In the genomic region with DNA sequence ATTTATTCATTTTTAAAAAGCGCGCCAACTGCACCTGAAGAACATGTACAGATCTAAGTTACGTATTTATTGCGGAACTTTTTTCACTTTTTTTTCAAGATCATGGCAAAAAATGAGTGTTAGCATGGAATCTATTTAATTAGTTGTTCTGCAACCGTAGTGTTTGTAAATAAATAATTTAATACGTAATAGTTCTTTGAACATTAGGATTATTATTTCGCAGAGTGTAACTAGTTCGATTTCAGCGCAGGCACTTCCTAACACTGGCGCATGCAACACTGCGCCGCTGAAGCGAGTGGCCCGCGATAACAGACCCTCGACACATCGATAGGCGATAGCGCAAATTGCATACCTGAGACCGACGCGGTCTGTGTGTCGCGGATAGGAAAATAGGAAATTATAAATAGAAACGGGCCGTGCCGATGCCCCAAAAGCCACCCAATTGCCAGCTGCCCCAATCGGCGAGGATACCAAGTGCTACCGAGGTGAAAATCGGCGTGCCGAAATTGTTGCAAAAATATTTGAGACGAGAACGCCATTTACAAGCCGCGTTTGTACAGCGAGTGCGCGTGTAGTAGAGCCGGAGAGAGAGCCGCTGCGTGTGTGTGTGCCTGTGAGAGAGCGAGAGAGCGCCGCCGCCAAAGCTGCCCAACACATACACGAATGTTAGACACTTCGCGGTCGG, we compare ENCODE assay signal across 1 fruit fly cellular context.
TF ChIP-seq lines count a peak whose summit lies in the region.

A gene (plus strand): TSS at position 320 of the 685 bp plus-strand sequence.

TF ChIP-seq in whole organism, embryonic, 481 proteins besides CTCF, POLR2A, EP300 and RAD21 (continued from another document):
- peak; percentile 74 for TF ChIP-seq nmo (GFP tag; optimal IDR thresholded peaks at IDR 0.05; lab: Kevin White, UChicago)
- TF ChIP-seq YL-1 (GFP tag; optimal IDR thresholded peaks at IDR 0.05; lab: Kevin White, UChicago) = peak; percentile 55
- TF ChIP-seq abd-A (tag; optimal IDR thresholded peaks at IDR 0.05; lab: Kevin White, UChicago) = no peak
- TF ChIP-seq CG4404 (GFP tag; IDR thresholded peaks at IDR 0.05; lab: Robert Waterston, UW) = peak; percentile 27; the same call in 1 of the 2 replicates
- TF ChIP-seq CG12071 (GFP tag; optimal IDR thresholded peaks at IDR 0.05; lab: Kevin White, UChicago) = peak; percentile 7
- no peak for TF ChIP-seq usp (GFP tag; optimal IDR thresholded peaks at IDR 0.05; lab: Kevin White, UChicago)
- peak; percentile 61 for TF ChIP-seq Aef1 (GFP tag; IDR thresholded peaks at IDR 0.05; lab: Robert Waterston, UW)
- TF ChIP-seq grau (tag; optimal IDR thresholded peaks at IDR 0.05; lab: Kevin White, UChicago) = peak; percentile 61
- TF ChIP-seq HLHmδ (GFP tag; optimal IDR thresholded peaks at IDR 0.05; lab: Kevin White, UChicago) = peak; percentile 89
- TF ChIP-seq Ada2b (GFP tag; IDR thresholded peaks at IDR 0.05; lab: Robert Waterston, UW) = peak; percentile 55
- TF ChIP-seq lmd (GFP tag; IDR thresholded peaks at IDR 0.05; lab: Robert Waterston, UW) = peak; percentile 44; the same call in 1 of the 2 replicates
- peak; percentile 82 for TF ChIP-seq lab (GFP tag; optimal IDR thresholded peaks at IDR 0.05; lab: Kevin White, UChicago)
- TF ChIP-seq CG15073 (GFP tag; optimal IDR thresholded peaks at IDR 0.05; lab: Kevin White, UChicago) = no peak
- peak; percentile 80 for TF ChIP-seq amos (GFP tag; IDR thresholded peaks at IDR 0.05; lab: Robert Waterston, UW; ENCODE audit: partially characterized antibody)
- TF ChIP-seq ham (GFP tag; IDR thresholded peaks at IDR 0.05; lab: Robert Waterston, UW) = no peak
- TF ChIP-seq CG18011 (GFP tag; optimal IDR thresholded peaks at IDR 0.05; lab: Kevin White, UChicago) = peak; percentile 43
- no peak for TF ChIP-seq z (GFP tag; IDR thresholded peaks at IDR 0.05; lab: Robert Waterston, UW)
- no peak for TF ChIP-seq CG4707 (GFP tag; optimal IDR thresholded peaks at IDR 0.05; lab: Kevin White, UChicago)
- TF ChIP-seq Mrtf (GFP tag; IDR thresholded peaks at IDR 0.05; lab: Robert Waterston, UW) = no peak
- TF ChIP-seq BtbVII (GFP tag; optimal IDR thresholded peaks at IDR 0.05; lab: Kevin White, UChicago) = peak; percentile 27
- peak; percentile 36 for TF ChIP-seq ash1 (GFP tag; optimal IDR thresholded peaks at IDR 0.05; lab: Kevin White, UChicago)
- TF ChIP-seq run (tag; optimal IDR thresholded peaks at IDR 0.05; lab: Kevin White, UChicago) = no peak
- peak; percentile 78 for TF ChIP-seq B-H2 (GFP tag; optimal IDR thresholded peaks at IDR 0.05; lab: Kevin White, UChicago)
- TF ChIP-seq CG1647 (GFP tag; optimal IDR thresholded peaks at IDR 0.05; lab: Kevin White, UChicago) = peak; percentile 38
- no peak for TF ChIP-seq CG10321 (GFP tag; IDR thresholded peaks at IDR 0.05; lab: Robert Waterston, UW)
- TF ChIP-seq CG4820 (GFP tag; optimal IDR thresholded peaks at IDR 0.05; lab: Kevin White, UChicago) = peak; percentile 47
- TF ChIP-seq Lhr (GFP tag; optimal IDR thresholded peaks at IDR 0.05; lab: Kevin White, UChicago) = peak; percentile 84
